Worm (Caenorhabditis elegans) whole organism, late embryonic: ENCODE results near the gene mtss-1.

Experiments
- F13H6.1 ChIP-seq: sonication (generic microtip); optimal IDR thresholded peaks from 2 replicates; lab custom pipeline; 2016; ENCODE audit warnings: missing genetic modification characterization, missing compliant biosample characterization
- K02D7.2 ChIP-seq: sonication (generic microtip); optimal IDR thresholded peaks from 2 replicates; lab custom pipeline; 2017; ENCODE audit warnings: mild to moderate bottlenecking, missing genetic modification characterization, missing compliant biosample characterization
- K09A11.1 ChIP-seq: sonication (generic microtip); optimal IDR thresholded peaks from 2 replicates; lab custom pipeline; 2017; ENCODE audit warnings: antibody characterized with exemption, mild to moderate bottlenecking, missing genetic modification characterization, missing compliant biosample characterization; ENCODE audit not compliant: insufficient read depth
- ama-1 ChIP-seq: fragments of 150-350 bp; optimal IDR thresholded peaks from 2 replicates; lab custom pipeline; 2014
- ceh-14 ChIP-seq: sonication (generic microtip); optimal IDR thresholded peaks from 2 replicates; lab custom pipeline; 2016; ENCODE audit warnings: missing genotype, missing genetic modification characterization, missing compliant biosample characterization
- ceh-18 ChIP-seq: sonication (generic microtip); optimal IDR thresholded peaks from 2 replicates; lab custom pipeline; 2016; ENCODE audit warnings: missing genetic modification characterization, missing compliant biosample characterization
- ceh-19 ChIP-seq: fragments of 200-800 bp; sonication (Bioruptor generic); optimal IDR thresholded peaks from 2 replicates; lab custom pipeline; 2018; ENCODE audit warnings: mild to moderate bottlenecking, missing genetic modification characterization, missing compliant biosample characterization
- ceh-2 ChIP-seq: sonication (generic microtip); optimal IDR thresholded peaks from 2 replicates; lab custom pipeline; 2016; ENCODE audit warnings: missing genotype, missing genetic modification characterization, missing compliant biosample characterization
- ceh-22 ChIP-seq: sonication (generic microtip); optimal IDR thresholded peaks from 2 replicates; lab custom pipeline; 2017; ENCODE audit warnings: missing biosample characterization, missing genetic modification characterization
- ceh-34 ChIP-seq: sonication (generic microtip); optimal IDR thresholded peaks from 2 replicates; lab custom pipeline; 2016; ENCODE audit warnings: mild to moderate bottlenecking, missing genetic modification characterization, missing compliant biosample characterization
- ceh-45 ChIP-seq: fragments of 200-800 bp; sonication (Bioruptor generic); IDR thresholded peaks from 2 replicates; pipeline ENCODE4 v1.3.6; 2022; ENCODE audit warnings: missing genetic modification reagents, missing genetic modification characterization, missing compliant biosample characterization
- ceh-6 ChIP-seq: fragments of 200-800 bp; sonication (Bioruptor generic); optimal IDR thresholded peaks from 2 replicates; lab custom pipeline; 2018; ENCODE audit warnings: mild to moderate bottlenecking, missing genetic modification characterization, missing compliant biosample characterization
- ceh-9 ChIP-seq: sonication (generic microtip); optimal IDR thresholded peaks from 2 replicates; lab custom pipeline; 2016; ENCODE audit warnings: mild to moderate bottlenecking, missing genetic modification characterization, inconsistent platforms, missing compliant biosample characterization
- che-1 ChIP-seq: sonication (generic microtip); optimal IDR thresholded peaks from 2 replicates; lab custom pipeline; 2016; ENCODE audit warnings: mild to moderate bottlenecking, missing genetic modification characterization, missing compliant biosample characterization
- dmd-4 ChIP-seq: sonication (generic microtip); optimal IDR thresholded peaks from 2 replicates; lab custom pipeline; 2016; ENCODE audit warnings: borderline replicate concordance, missing genetic modification characterization, missing compliant biosample characterization
- dve-1 ChIP-seq: sonication (generic microtip); optimal IDR thresholded peaks from 2 replicates; lab custom pipeline; 2017; ENCODE audit warnings: antibody characterized with exemption, mild to moderate bottlenecking, missing genetic modification characterization, missing compliant biosample characterization
- elt-2 ChIP-seq: sonication (generic microtip); optimal IDR thresholded peaks from 2 replicates; lab custom pipeline; 2016; ENCODE audit warnings: missing genetic modification reagents, missing genetic modification characterization, missing compliant biosample characterization
- elt-4 ChIP-seq: sonication (generic microtip); optimal IDR thresholded peaks from 2 replicates; lab custom pipeline; 2016; ENCODE audit warnings: missing genetic modification characterization, missing compliant biosample characterization
- eyg-1 ChIP-seq: sonication (generic microtip); optimal IDR thresholded peaks from 2 replicates; lab custom pipeline; 2016; ENCODE audit warnings: missing genotype, missing genetic modification characterization, missing compliant biosample characterization
- fkh-10 ChIP-seq: fragments of 150-350 bp; optimal IDR thresholded peaks from 2 replicates; lab custom pipeline; 2014; ENCODE audit warnings: missing biosample characterization, missing genetic modification reagents, missing genetic modification characterization
- fkh-6 ChIP-seq: sonication (generic microtip); optimal IDR thresholded peaks from 2 replicates; lab custom pipeline; 2016; ENCODE audit warnings: missing genetic modification characterization, missing compliant biosample characterization
- gmeb-2 ChIP-seq: sonication (generic microtip); optimal IDR thresholded peaks from 2 replicates; lab custom pipeline; 2016; ENCODE audit warnings: missing genetic modification characterization, inconsistent platforms, missing compliant biosample characterization
- hlh-13 ChIP-seq: fragments of 200-800 bp; sonication (Bioruptor generic); optimal IDR thresholded peaks from 2 replicates; lab custom pipeline; 2018; ENCODE audit warnings: mild to moderate bottlenecking, missing genetic modification characterization, missing compliant biosample characterization
- hlh-15 ChIP-seq: sonication (generic microtip); optimal IDR thresholded peaks from 2 replicates; lab custom pipeline; 2016; ENCODE audit warnings: missing genetic modification characterization, missing compliant biosample characterization
- hlh-6 ChIP-seq: sonication (generic microtip); optimal IDR thresholded peaks from 2 replicates; lab custom pipeline; 2016; ENCODE audit warnings: missing genotype, missing genetic modification characterization, missing compliant biosample characterization
- lim-6 ChIP-seq: sonication (generic microtip); optimal IDR thresholded peaks from 2 replicates; lab custom pipeline; 2016; ENCODE audit warnings: missing genetic modification characterization, missing compliant biosample characterization
- lin-11 ChIP-seq: fragments of 200-800 bp; sonication (Bioruptor generic); optimal IDR thresholded peaks from 2 replicates; lab custom pipeline; 2018; ENCODE audit warnings: mild to moderate bottlenecking, missing genetic modification characterization, missing compliant biosample characterization
- nfya-1 ChIP-seq: sonication (generic microtip); optimal IDR thresholded peaks from 2 replicates; lab custom pipeline; 2017; ENCODE audit warnings: missing genetic modification characterization, mild to moderate bottlenecking, missing compliant biosample characterization, antibody characterized with exemption, moderate library complexity
- nhr-11 ChIP-seq: fragments of 150-350 bp; optimal IDR thresholded peaks from 2 replicates; lab custom pipeline; 2014; ENCODE audit warnings: missing biosample characterization, missing genetic modification characterization
- odd-2 ChIP-seq: sonication (generic microtip); optimal IDR thresholded peaks from 2 replicates; lab custom pipeline; 2017; ENCODE audit warnings: antibody characterized with exemption, mild to moderate bottlenecking, missing genetic modification characterization, missing compliant biosample characterization
- pat-9 ChIP-seq: fragments of 200-800 bp; sonication (Bioruptor generic); optimal IDR thresholded peaks from 2 replicates; lab custom pipeline; 2018; ENCODE audit warnings: mild to moderate bottlenecking, missing genetic modification characterization, moderate library complexity, missing compliant biosample characterization
- pax-1 ChIP-seq: fragments of 150-350 bp; optimal IDR thresholded peaks from 2 replicates; lab custom pipeline; 2014; ENCODE audit warnings: missing biosample characterization, missing genetic modification characterization
- pha-2 ChIP-seq: sonication (generic microtip); optimal IDR thresholded peaks from 2 replicates; lab custom pipeline; 2017; ENCODE audit warnings: mild to moderate bottlenecking, missing genetic modification characterization, missing compliant biosample characterization
- pqm-1 ChIP-seq: sonication (generic microtip); optimal IDR thresholded peaks from 2 replicates; lab custom pipeline; 2016; ENCODE audit warnings: missing genetic modification characterization, missing compliant biosample characterization
- sox-4 ChIP-seq: sonication (generic microtip); optimal IDR thresholded peaks from 2 replicates; lab custom pipeline; 2017; ENCODE audit warnings: mild to moderate bottlenecking, missing genetic modification characterization, inconsistent platforms, missing compliant biosample characterization
- tbx-2 ChIP-seq: sonication (generic microtip); optimal IDR thresholded peaks from 2 replicates; lab custom pipeline; 2016; ENCODE audit warnings: missing genetic modification characterization, missing compliant biosample characterization
- tbx-7 ChIP-seq: sonication (generic microtip); optimal IDR thresholded peaks from 2 replicates; lab custom pipeline; 2016; ENCODE audit warnings: missing genotype, missing genetic modification characterization, missing compliant biosample characterization
- unc-3 ChIP-seq, 2 experiments: fragments of 200-800 bp in 1 of 2; sonication (Bioruptor generic) in 1 of 2; sonication (generic microtip) in 1 of 2; conservative IDR thresholded peaks in 1 of 2; optimal IDR thresholded peaks in 1 of 2; 2 replicates each; pipeline versions ENCODE4 v1.3.6 to Lab custom; 2016 to 2022; ENCODE audit warnings: missing compliant biosample characterization in 2 of 2, missing genetic modification characterization in 2 of 2, missing genetic modification reagents in 1 of 2
- unc-42 ChIP-seq: sonication (generic microtip); optimal IDR thresholded peaks from 2 replicates; lab custom pipeline; 2016; ENCODE audit warnings: missing genotype, missing genetic modification characterization, missing compliant biosample characterization
- unc-55 ChIP-seq: sonication (generic microtip); optimal IDR thresholded peaks from 2 replicates; lab custom pipeline; 2017; ENCODE audit warnings: missing biosample characterization, missing genetic modification reagents, missing genetic modification characterization
- unc-86 ChIP-seq: sonication (generic microtip); optimal IDR thresholded peaks from 2 replicates; lab custom pipeline; 2016; ENCODE audit warnings: missing genetic modification characterization, missing compliant biosample characterization
- zip-5 ChIP-seq: sonication (generic microtip); optimal IDR thresholded peaks from 2 replicates; lab custom pipeline; 2016; ENCODE audit warnings: missing genetic modification characterization, missing compliant biosample characterization
- ztf-16 ChIP-seq: sonication (generic microtip); optimal IDR thresholded peaks from 2 replicates; lab custom pipeline; 2017; ENCODE audit warnings: missing genetic modification characterization, missing compliant biosample characterization

The mtss-1 gene

ce11 chrIII:8743796-8744404 is 24.2 kb upstream of the mtss-1 start, which contains the start of gene ZK370.6:
Gene ZK370.6, minus strand, starts transcription at chrIII:8743846.
- TF ChIP-seq hlh-15 (tag; lab: Kevin White, UChicago) (no peak), unc-42 (peak; percentile 91)

- TF ChIP-seq nfya-1 (no peak), zip-5 (tag; lab: Kevin White, UChicago) (no peak), ama-1 (lab: Kevin White, UChicago) (no peak), che-1 (no peak), sox-4 (tag; lab: Kevin White, UChicago) (no peak), ceh-18 (tag; lab: Kevin White, UChicago) (no peak), gmeb-2 (tag; lab: Kevin White, UChicago) (no peak), odd-2 (tag; lab: Kevin White, UChicago) (no peak), unc-86 (tag; lab: Kevin White, UChicago) (no peak), pat-9 (tag; lab: Kevin White, UChicago) (no peak), hlh-6 (tag; lab: Kevin White, UChicago) (no peak), tbx-2 (tag; lab: Kevin White, UChicago) (no peak), ztf-16 (tag; lab: Kevin White, UChicago) (no peak), eyg-1 (no peak), nhr-11 (tag; lab: Kevin White, UChicago) (no peak), pha-2 (tag; lab: Kevin White, UChicago) (no peak)
Measured at ce11 chrIII:8744765-8745164, 23.3 kb upstream of the mtss-1 start.

- TF ChIP-seq lim-6 (tag; lab: Kevin White, UChicago) = no peak
- no peak for TF ChIP-seq hlh-15 (tag; lab: Kevin White, UChicago)
- TF ChIP-seq pax-1 (tag; lab: Kevin White, UChicago) = no peak
- no peak for TF ChIP-seq lin-11 (tag; lab: Kevin White, UChicago)
- TF ChIP-seq zip-5 (tag; lab: Kevin White, UChicago) = no peak
- no peak for TF ChIP-seq K02D7.2
- TF ChIP-seq F13H6.1 (tag; lab: Kevin White, UChicago) = no peak
- TF ChIP-seq ceh-6 (GFP tag; lab: Kevin White, UChicago) = no peak
- no peak for TF ChIP-seq unc-55 (GFP tag; lab: Kevin White, UChicago)
- no peak for TF ChIP-seq ceh-45 (GFP tag; lab: Robert Waterston, UW)
- no peak for TF ChIP-seq ceh-19 (GFP tag; lab: Kevin White, UChicago)
- TF ChIP-seq unc-42 = no peak
Measured at ce11 chrIII:8745214-8745613, 22.9 kb upstream of the mtss-1 start.

ce11 chrIII:8748620-8749019 is 19.5 kb upstream of the mtss-1 start:
- peak; percentile 75 for TF ChIP-seq elt-2 (tag; lab: Kevin White, UChicago)
- TF ChIP-seq K09A11.1 (tag; lab: Kevin White, UChicago) = no peak

ce11 chrIII:8749487-8749886 is 18.6 kb upstream of the mtss-1 start, which contains the start of gene sma-2:
Gene sma-2, plus strand, starts transcription at chrIII:8749680.
- peak; percentile 6 for TF ChIP-seq ceh-18 (tag; lab: Kevin White, UChicago)
- no peak for TF ChIP-seq ceh-34 (tag; lab: Kevin White, UChicago)
- TF ChIP-seq unc-55 (GFP tag; lab: Kevin White, UChicago) = no peak
- TF ChIP-seq dmd-4 = no peak
- TF ChIP-seq K09A11.1 (tag; lab: Kevin White, UChicago) = no peak
- peak; percentile 4 for TF ChIP-seq tbx-2 (tag; lab: Kevin White, UChicago)
- TF ChIP-seq hlh-13 (GFP tag; lab: Kevin White, UChicago) = no peak
- TF ChIP-seq dve-1 (tag; lab: Kevin White, UChicago) = peak; percentile 17
- no peak for TF ChIP-seq fkh-6 (tag; lab: Kevin White, UChicago)
- TF ChIP-seq ceh-45 (GFP tag; lab: Robert Waterston, UW) = no peak
- no peak for TF ChIP-seq ceh-9 (tag; lab: Kevin White, UChicago)
- no peak for TF ChIP-seq eyg-1
- peak; percentile 33 for TF ChIP-seq pqm-1
- no peak for TF ChIP-seq ceh-14 (tag; lab: Kevin White, UChicago)
- TF ChIP-seq elt-4 (tag; lab: Kevin White, UChicago) = no peak
- no peak for TF ChIP-seq fkh-10 (GFP tag; lab: Kevin White, UChicago)
- peak; percentile 26 for TF ChIP-seq F13H6.1 (tag; lab: Kevin White, UChicago)
- no peak for TF ChIP-seq ceh-2 (tag; lab: Kevin White, UChicago)
- TF ChIP-seq unc-3 (GFP tag; conservative IDR thresholded peaks at IDR 0.05; lab: Robert Waterston, UW) = no peak
- TF ChIP-seq unc-3 (tag; optimal IDR thresholded peaks at IDR 0.05; lab: Kevin White, UChicago) = no peak
- no peak for TF ChIP-seq tbx-7 (tag; lab: Kevin White, UChicago)
- TF ChIP-seq lim-6 (tag; lab: Kevin White, UChicago) = no peak
- no peak for TF ChIP-seq ceh-22
- no peak for TF ChIP-seq K02D7.2
- no peak for TF ChIP-seq pax-1 (tag; lab: Kevin White, UChicago)
